Worm (Caenorhabditis elegans) whole organism, L2 larva: ENCODE data around the gene acp-2.

Source experiments
- alr-1 ChIP-seq: fragments of 150-350 bp; optimal IDR thresholded peaks from 2 replicates; lab custom pipeline; 2014; ENCODE audit warnings: missing biosample characterization, missing genetic modification characterization
- aly-2 ChIP-seq: fragments of 150-350 bp; optimal IDR thresholded peaks from 2 replicates; lab custom pipeline; 2014; ENCODE audit warnings: missing biosample characterization, missing genetic modification characterization
- ama-1 ChIP-seq: fragments of 150-350 bp; optimal IDR thresholded peaks from 2 replicates; lab custom pipeline; 2018; ENCODE audit warnings: inconsistent platforms
- blmp-1 ChIP-seq: sonication (generic microtip); optimal IDR thresholded peaks from 2 replicates; lab custom pipeline; 2017; ENCODE audit warnings: missing genetic modification characterization, mild to moderate bottlenecking, missing compliant biosample characterization, antibody characterized with exemption, moderate library complexity; ENCODE audit not compliant: insufficient read depth
- elt-1 ChIP-seq: fragments of 150-350 bp; optimal IDR thresholded peaks from 2 replicates; lab custom pipeline; 2014; ENCODE audit warnings: missing biosample characterization, missing genetic modification characterization
- elt-3 ChIP-seq: sonication (generic microtip); optimal IDR thresholded peaks from 2 replicates; lab custom pipeline; 2017; ENCODE audit warnings: missing biosample characterization, missing genetic modification characterization
- lin-13 ChIP-seq: fragments of 150-350 bp; optimal IDR thresholded peaks from 2 replicates; lab custom pipeline; 2014; ENCODE audit warnings: missing biosample characterization, missing genetic modification reagents, missing genetic modification characterization
- lin-39 ChIP-seq: fragments of 150-350 bp; optimal IDR thresholded peaks from 2 replicates; lab custom pipeline; 2014; ENCODE audit warnings: missing biosample characterization, missing genetic modification reagents, missing genetic modification characterization
- lsy-2 ChIP-seq, 2 experiments: fragments of 150-350 bp in 1 of 2; sonication (generic microtip) in 1 of 2; optimal IDR thresholded peaks; 2 replicates each; lab custom pipeline; 2014 to 2017; ENCODE audit warnings: missing biosample characterization in 2 of 2, missing genetic modification characterization in 2 of 2
- nhr-12 ChIP-seq: fragments of 150-350 bp; optimal IDR thresholded peaks from 2 replicates; lab custom pipeline; 2014; ENCODE audit warnings: missing biosample characterization, missing genetic modification characterization
- nhr-23 ChIP-seq: fragments of 150-350 bp; optimal IDR thresholded peaks from 2 replicates; lab custom pipeline; 2014; ENCODE audit warnings: missing biosample characterization, missing genetic modification reagents, missing genetic modification characterization
- nhr-237 ChIP-seq: fragments of 150-350 bp; optimal IDR thresholded peaks from 2 replicates; lab custom pipeline; 2014; ENCODE audit warnings: missing biosample characterization, missing genetic modification characterization
- zag-1 ChIP-seq: fragments of 150-350 bp; optimal IDR thresholded peaks from 2 replicates; lab custom pipeline; 2014; ENCODE audit warnings: missing biosample characterization, missing genetic modification characterization

- TF ChIP-seq nhr-23 (tag; lab: Kevin White, UChicago) (no peak), aly-2 (tag; lab: Kevin White, UChicago) (no peak), elt-1 (tag; lab: Kevin White, UChicago) (no peak), blmp-1 (tag; lab: Kevin White, UChicago) (no peak), lin-39 (tag; lab: Kevin White, UChicago) (no peak), elt-3 (no peak), nhr-12 (no peak), lin-13 (no peak), alr-1 (no peak), ama-1 (lab: Kevin White, UChicago) (no peak), nhr-237 (no peak), lsy-2 (tag; optimal IDR thresholded peaks at IDR 0.05; lab: Kevin White, UChicago) (no peak), zag-1 (no peak)
Observed at ce11 chrII:8454513-8454912, 22.7 kb upstream of the acp-2 start, which contains the start of gene F22B5.5.
